Worm (Caenorhabditis elegans): ENCODE data around the gene syx-16.
A peak's percentile ranks its signal among the peaks of the same experiment; 100 is the strongest.

Gene syx-16

DNA sequence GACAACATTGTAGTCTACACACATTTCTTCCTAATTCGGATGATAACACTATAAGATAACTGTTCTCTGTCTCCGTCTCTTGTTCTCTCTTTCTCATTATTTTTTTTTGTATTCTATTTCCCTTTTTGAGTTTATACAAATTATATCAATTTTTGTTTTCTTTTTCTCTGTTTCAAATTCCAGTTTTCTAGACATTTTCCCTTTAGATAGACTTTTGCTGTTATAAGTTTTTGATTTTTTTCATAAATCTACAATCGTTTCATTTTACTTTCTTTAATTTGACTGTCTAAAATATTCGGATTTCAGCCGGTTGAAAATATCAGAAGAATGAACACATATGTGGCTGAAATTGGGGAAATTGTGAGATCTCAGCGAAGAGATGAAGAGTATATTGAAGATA lies 27.2 kb upstream of the syx-16 start, which contains the start of gene prx-10:
prx-10 (plus strand) TSS at position 301 of the 400 bp plus-strand sequence.
- TF ChIP-seq nhr-23 (tag; optimal IDR thresholded peaks at IDR 0.05) (no peak), elt-2 (tag; optimal IDR thresholded peaks at IDR 0.05) (peak; percentile 24)

DNA sequence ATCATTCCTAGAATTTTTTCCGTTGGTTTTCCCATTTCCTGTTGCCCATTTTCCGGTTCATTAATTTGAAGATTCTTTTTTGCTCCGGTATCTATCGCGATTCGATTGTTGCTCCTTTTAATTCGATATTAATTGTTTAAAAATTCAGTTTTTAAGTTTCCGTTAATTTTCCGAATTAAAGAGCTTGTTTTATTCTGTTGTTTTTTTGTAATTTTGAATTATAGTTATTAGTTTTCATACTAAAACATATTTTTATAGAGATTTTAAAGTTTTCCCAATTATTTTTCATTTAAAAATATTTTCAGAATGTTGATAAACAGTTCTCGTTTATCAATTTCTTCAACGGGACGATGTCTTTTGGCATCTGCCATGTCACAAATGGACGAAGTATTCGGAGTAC lies 25.4 kb upstream of the syx-16 start, which contains the start of gene mrps-26:
mrps-26 (plus strand) TSS at position 301 of the 400 bp plus-strand sequence.
- TF ChIP-seq nfya-1 (tag; optimal IDR thresholded peaks at IDR 0.05; ENCODE audit: insufficient read depth) (no peak), skn-1 (tag; optimal IDR thresholded peaks at IDR 0.05) (no peak), snpc-4 (tag; optimal IDR thresholded peaks at IDR 0.05) (no peak), nhr-11 (tag; optimal IDR thresholded peaks at IDR 0.05) (no peak), lin-15B (tag; optimal IDR thresholded peaks at IDR 0.05) (no peak), unc-62 (GFP tag; optimal IDR thresholded peaks at IDR 0.05) (no peak), zag-1 (tag; optimal IDR thresholded peaks at IDR 0.05) (no peak), eor-1 (tag; optimal IDR thresholded peaks at IDR 0.05) (no peak), nhr-43 (tag; optimal IDR thresholded peaks at IDR 0.05; ENCODE audit: poor library complexity, severe bottlenecking) (no peak)

DNA sequence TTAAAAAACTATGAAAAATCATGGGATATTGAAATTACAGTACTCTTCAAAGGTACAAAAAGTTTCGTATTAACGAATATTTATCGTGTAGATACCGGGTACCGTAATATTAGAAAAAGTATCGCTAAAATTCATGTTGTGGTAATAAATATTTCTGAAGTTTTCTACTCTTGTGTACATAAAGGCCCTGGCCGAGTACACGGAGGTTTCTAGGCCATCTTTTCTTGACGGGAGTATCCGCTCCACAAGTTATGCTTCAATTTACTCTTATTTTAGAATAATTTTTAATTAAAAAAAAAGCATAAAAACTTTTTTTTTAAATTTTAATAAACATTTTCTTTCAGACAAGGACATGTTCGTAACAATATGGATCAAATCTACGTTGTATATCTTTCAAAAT lies 24.2 kb upstream of the syx-16 start:
- TF ChIP-seq pha-4 (tag; optimal IDR thresholded peaks at IDR 0.05) (peak; percentile 68), unc-62 (GFP tag; optimal IDR thresholded peaks at IDR 0.05) (no peak)

DNA sequence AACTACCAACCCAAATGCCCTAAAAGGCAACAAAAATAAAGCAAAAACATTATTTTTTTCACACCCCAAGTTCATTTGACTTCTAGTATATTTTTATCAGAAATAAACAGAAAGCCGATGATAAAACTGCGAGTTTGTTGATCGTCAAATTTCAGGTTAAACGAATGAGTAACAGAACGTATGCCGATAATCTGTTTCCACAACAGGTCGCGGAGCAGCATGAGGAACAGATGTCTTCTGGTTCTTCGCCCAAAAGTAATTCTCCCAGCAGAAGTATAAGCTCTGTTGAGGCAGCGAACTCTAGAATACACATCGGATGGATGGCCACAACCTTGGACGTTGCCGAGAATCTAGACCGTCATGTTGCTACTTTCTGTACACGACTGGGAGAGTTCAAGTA lies 21.5 kb upstream of the syx-16 start, which contains the start of gene prmt-5:
prmt-5 (plus strand) TSS at position 141 of the 400 bp plus-strand sequence.
- TF ChIP-seq nfya-1 (tag; optimal IDR thresholded peaks at IDR 0.05; ENCODE audit: insufficient read depth) (no peak), ztf-4 (tag; optimal IDR thresholded peaks at IDR 0.05) (no peak), unc-62 (GFP tag; optimal IDR thresholded peaks at IDR 0.05) (no peak), nhr-23 (tag; optimal IDR thresholded peaks at IDR 0.05) (peak; percentile 35), lsy-12 (tag; optimal IDR thresholded peaks at IDR 0.05) (peak; percentile 81), skn-1 (tag; optimal IDR thresholded peaks at IDR 0.05) (no peak), lin-15B (tag; optimal IDR thresholded peaks at IDR 0.05) (no peak), nhr-43 (tag; optimal IDR thresholded peaks at IDR 0.05; ENCODE audit: poor library complexity, severe bottlenecking) (peak; percentile 73), nhr-11 (tag; optimal IDR thresholded peaks at IDR 0.05) (peak; percentile 17), nhr-25 (tag; optimal IDR thresholded peaks at IDR 0.05) (peak; percentile 30), aly-2 (tag; optimal IDR thresholded peaks at IDR 0.05) (peak; percentile 76), R02D3.7 (tag; optimal IDR thresholded peaks at IDR 0.05) (no peak), ceh-28 (tag; optimal IDR thresholded peaks at IDR 0.05) (no peak), elt-1 (tag; optimal IDR thresholded peaks at IDR 0.05) (no peak), ZK546.5 (tag; optimal IDR thresholded peaks at IDR 0.05) (no peak), nhr-67 (tag; optimal IDR thresholded peaks at IDR 0.05) (no peak), pha-4 (tag; optimal IDR thresholded peaks at IDR 0.05) (peak; percentile 13), fkh-10 (GFP tag; optimal IDR thresholded peaks at IDR 0.05) (no peak), elt-3 (tag; optimal IDR thresholded peaks at IDR 0.05) (peak in 1 of 3 experiments; percentile 13), nhr-237 (tag; optimal IDR thresholded peaks at IDR 0.05) (no peak), daf-12 (tag; optimal IDR thresholded peaks at IDR 0.05) (no peak), egl-5 (tag; optimal IDR thresholded peaks at IDR 0.05) (no peak), hmg-11 (tag; optimal IDR thresholded peaks at IDR 0.05) (no peak), pqm-1 (tag; optimal IDR thresholded peaks at IDR 0.05) (peak; percentile 18), elt-2 (tag; optimal IDR thresholded peaks at IDR 0.05) (peak; percentile 27), jun-1 (tag; optimal IDR thresholded peaks at IDR 0.05) (no peak), ama-1 (optimal IDR thresholded peaks at IDR 0.05) (peak; percentile 90), tbx-2 (tag; optimal IDR thresholded peaks at IDR 0.05) (no peak), ceh-9 (tag; optimal IDR thresholded peaks at IDR 0.05) (no peak), zag-1 (tag; optimal IDR thresholded peaks at IDR 0.05) (no peak), nhr-28 (tag; optimal IDR thresholded peaks at IDR 0.05) (no peak), lin-39 (tag; optimal IDR thresholded peaks at IDR 0.05) (no peak), nhr-77 (tag; optimal IDR thresholded peaks at IDR 0.05) (peak; percentile 22)
